Fruit fly (Drosophila melanogaster) whole organism, adult: ENCODE results near the gene CG13359.

Experiments
- CG14711 ChIP-seq: fragments of 200-800 bp; sonication (Bioruptor generic); optimal IDR thresholded peaks from 2 replicates; lab custom pipeline; 2018; ENCODE audit warnings: missing biosample characterization, mild to moderate bottlenecking, missing genetic modification characterization, moderate library complexity
- CG5204 ChIP-seq: fragments of 200-800 bp; sonication (Bioruptor generic); optimal IDR thresholded peaks from 2 replicates; lab custom pipeline; 2016; ENCODE audit warnings: missing biosample characterization, missing genetic modification characterization
- ovo ChIP-seq: fragments of 200-800 bp; sonication (Bioruptor generic); optimal IDR thresholded peaks from 2 replicates; lab custom pipeline; 2016; ENCODE audit warnings: missing biosample characterization, missing genetic modification characterization

DNA sequence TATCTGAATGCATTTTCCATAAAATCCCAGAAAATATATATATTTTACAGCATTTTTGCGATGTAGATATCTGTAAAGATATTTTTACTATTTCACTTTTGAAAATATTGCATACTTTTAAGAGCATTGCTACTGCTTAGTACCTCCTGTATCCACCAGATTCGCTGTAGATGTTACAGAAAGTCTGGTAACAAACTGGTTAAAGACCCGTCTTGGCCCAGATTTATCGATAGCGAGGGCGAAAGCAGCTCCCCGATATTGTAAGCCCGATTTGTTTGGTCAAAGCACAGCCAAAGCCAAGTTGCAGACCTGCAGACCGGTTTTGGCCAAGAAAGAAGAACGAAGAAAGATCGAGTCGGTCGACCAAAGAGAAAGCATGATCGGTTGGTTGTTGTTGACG, 18.8 kb downstream of the CG13359 start, which contains the start of gene tw:
- TF ChIP-seq ovo (GFP tag; lab: Kevin White, UChicago): no peak
- no peak for TF ChIP-seq CG5204 (GFP tag; lab: Kevin White, UChicago)
- TF ChIP-seq CG14711 (tag; lab: Kevin White, UChicago): no peak
